Worm (Caenorhabditis elegans) whole organism, L4 larva: ENCODE results near the gene F22E5.2.
A peak's percentile ranks its signal among the peaks of the same experiment; 100 is the strongest.
"Not testable (repeated sequence)": the region's sequence is repeated elsewhere in the genome, so short reads cannot be mapped to it uniquely, and the experiment has no call there.

ENCODE experiments used
- D1046.2 ChIP-seq: fragments of 200-800 bp; sonication (Bioruptor generic); IDR thresholded peaks from 2 replicates; pipeline ENCODE4 v1.3.6; 2022; ENCODE audit warnings: missing genetic modification characterization, missing compliant biosample characterization
- F10B5.3 ChIP-seq: sonication (generic microtip); optimal IDR thresholded peaks from 2 replicates; lab custom pipeline; 2016; ENCODE audit warnings: mild to moderate bottlenecking, missing genetic modification characterization, missing compliant biosample characterization
- T26A8.4 ChIP-seq: fragments of 200-800 bp; sonication (Bioruptor generic); IDR thresholded peaks from 2 replicates; pipeline ENCODE4 v1.3.6; 2022; ENCODE audit warnings: missing genetic modification characterization, missing compliant biosample characterization
- aha-1 ChIP-seq: fragments of 150-350 bp; peaks from one replicate; lab custom pipeline; 2014; ENCODE audit warnings: missing biosample characterization, missing genetic modification characterization
- ama-1 ChIP-seq: fragments of 150-350 bp; optimal IDR thresholded peaks from 2 replicates; lab custom pipeline; 2014; ENCODE audit warnings: inconsistent platforms, mixed read lengths
- ceh-20 ChIP-seq: fragments of 200-800 bp; sonication (Bioruptor generic); IDR thresholded peaks from 2 replicates; pipeline ENCODE4 v1.3.6; 2022; ENCODE audit warnings: missing genetic modification reagents, missing genetic modification characterization, missing compliant biosample characterization
- daf-16 ChIP-seq, 3 experiments: sonication (generic microtip); optimal IDR thresholded peaks; 2 replicates each; lab custom pipeline; 2016 to 2017; ENCODE audit warnings: missing genetic modification characterization in 3 of 3, missing genetic modification reagents in 3 of 3, mild to moderate bottlenecking in 2 of 3, missing compliant biosample characterization in 2 of 3, missing biosample characterization in 1 of 3, moderate library complexity in 1 of 3
- daf-8 ChIP-seq: fragments of 200-800 bp; sonication (Bioruptor generic); IDR thresholded peaks from 2 replicates; pipeline ENCODE4 v1.3.6; 2022; ENCODE audit warnings: missing genetic modification characterization, missing compliant biosample characterization
- dmd-6 ChIP-seq: fragments of 200-800 bp; sonication (Bioruptor generic); IDR thresholded peaks from 2 replicates; pipeline ENCODE4 v1.3.6; 2022; ENCODE audit warnings: missing genetic modification reagents, missing genetic modification characterization, missing compliant biosample characterization
- dpl-1 ChIP-seq: fragments of 150-350 bp; optimal IDR thresholded peaks from 2 replicates; lab custom pipeline; 2014; ENCODE audit warnings: missing biosample characterization, missing genetic modification reagents, missing genetic modification characterization
- dve-1 ChIP-seq: sonication (generic microtip); optimal IDR thresholded peaks from 2 replicates; lab custom pipeline; 2017; ENCODE audit warnings: antibody characterized with exemption, mild to moderate bottlenecking, missing genetic modification characterization, missing compliant biosample characterization; ENCODE audit not compliant: insufficient read depth
- fos-1 ChIP-seq: fragments of 150-350 bp; optimal IDR thresholded peaks from 2 replicates; lab custom pipeline; 2014; ENCODE audit warnings: missing biosample characterization, missing genetic modification characterization
- hif-1 ChIP-seq, 2 experiments: sonication (generic microtip); optimal IDR thresholded peaks; 2 replicates each; lab custom pipeline; 2016 to 2017; ENCODE audit warnings: missing compliant biosample characterization in 2 of 2, missing genetic modification characterization in 2 of 2, missing genetic modification reagents in 2 of 2, missing genotype in 2 of 2, mild to moderate bottlenecking in 1 of 2
- hlh-11 ChIP-seq: fragments of 200-800 bp; sonication (Bioruptor generic); optimal IDR thresholded peaks from 2 replicates; lab custom pipeline; 2018; ENCODE audit warnings: mild to moderate bottlenecking, missing genetic modification characterization, missing compliant biosample characterization
- hmg-1.1 ChIP-seq: fragments of 200-800 bp; sonication (Bioruptor generic); IDR thresholded peaks from 2 replicates; pipeline ENCODE4 v1.3.6; 2022; ENCODE audit warnings: missing genetic modification reagents, missing genetic modification characterization, missing compliant biosample characterization
- lin-15B ChIP-seq: fragments of 150-350 bp; sonication (generic microtip); optimal IDR thresholded peaks from 3 replicates; lab custom pipeline; 2014; ENCODE audit warnings: missing biosample characterization, missing genetic modification characterization
- lin-29 ChIP-seq: fragments of 200-800 bp; sonication (Bioruptor generic); IDR thresholded peaks from 2 replicates; pipeline ENCODE4 v1.3.6; 2022; ENCODE audit warnings: missing genetic modification reagents, missing genetic modification characterization, missing compliant biosample characterization
- lin-38 ChIP-seq: fragments of 200-800 bp; sonication (Bioruptor generic); IDR thresholded peaks from 2 replicates; pipeline ENCODE4 v1.3.6; 2022; ENCODE audit warnings: missing genetic modification reagents, missing genetic modification characterization, missing compliant biosample characterization
- lir-3 ChIP-seq: sonication (generic microtip); optimal IDR thresholded peaks from 2 replicates; lab custom pipeline; 2016; ENCODE audit warnings: mild to moderate bottlenecking, missing genetic modification characterization, missing compliant biosample characterization
- madf-5 ChIP-seq, 2 experiments: fragments of 200-800 bp; sonication (Bioruptor generic); IDR thresholded peaks; 2 replicates each; pipeline ENCODE4 v1.3.6; 2022; ENCODE audit warnings: missing compliant biosample characterization in 2 of 2, missing genetic modification characterization in 2 of 2
- mdl-1 ChIP-seq, 2 experiments: fragments of 150-350 bp in 1 of 2; sonication (generic microtip) in 1 of 2; optimal IDR thresholded peaks; 2 replicates each; lab custom pipeline; 2014 to 2017; ENCODE audit warnings: missing biosample characterization in 2 of 2, missing genetic modification characterization in 2 of 2
- mes-2 ChIP-seq: sonication (generic microtip); optimal IDR thresholded peaks from 2 replicates; lab custom pipeline; 2016; ENCODE audit warnings: missing genotype, mild to moderate bottlenecking, missing genetic modification characterization, missing compliant biosample characterization; ENCODE audit not compliant: poor library complexity, severe bottlenecking
- mxl-2 ChIP-seq: fragments of 200-800 bp; sonication (Bioruptor generic); conservative IDR thresholded peaks from 2 replicates; pipeline ENCODE4 v1.3.6; 2022; ENCODE audit warnings: missing genetic modification reagents, missing genetic modification characterization, missing compliant biosample characterization
- mxl-3 ChIP-seq: fragments of 200-800 bp; sonication (Bioruptor generic); optimal IDR thresholded peaks from 2 replicates; lab custom pipeline; 2018; ENCODE audit warnings: mild to moderate bottlenecking, missing genetic modification characterization, missing compliant biosample characterization
- nhr-102 ChIP-seq: sonication (generic microtip); optimal IDR thresholded peaks from 2 replicates; lab custom pipeline; 2016; ENCODE audit warnings: mild to moderate bottlenecking, missing genetic modification characterization, moderate library complexity, missing compliant biosample characterization
- nhr-11 ChIP-seq: fragments of 150-350 bp; optimal IDR thresholded peaks from 2 replicates; lab custom pipeline; 2014; ENCODE audit warnings: missing biosample characterization, missing genetic modification characterization
- nhr-25 ChIP-seq: sonication (generic microtip); optimal IDR thresholded peaks from 2 replicates; lab custom pipeline; 2017; ENCODE audit warnings: missing genetic modification characterization, mild to moderate bottlenecking, missing compliant biosample characterization, antibody characterized with exemption, moderate library complexity, borderline replicate concordance; ENCODE audit not compliant: insufficient read depth
- nhr-28 ChIP-seq: fragments of 150-350 bp; optimal IDR thresholded peaks from 2 replicates; lab custom pipeline; 2014; ENCODE audit warnings: missing biosample characterization, missing genetic modification characterization
- nhr-41 ChIP-seq: fragments of 200-800 bp; sonication (Bioruptor generic); IDR thresholded peaks from 2 replicates; pipeline ENCODE4 v1.3.6; 2022; ENCODE audit warnings: missing genetic modification reagents, missing genetic modification characterization, missing compliant biosample characterization
- nhr-42 ChIP-seq: fragments of 200-800 bp; sonication (Bioruptor generic); IDR thresholded peaks from 2 replicates; pipeline ENCODE4 v1.3.6; 2022; ENCODE audit warnings: missing genetic modification characterization, missing compliant biosample characterization
- nhr-48 ChIP-seq: sonication (generic microtip); optimal IDR thresholded peaks from 2 replicates; lab custom pipeline; 2016; ENCODE audit warnings: mild to moderate bottlenecking, missing genetic modification characterization, missing compliant biosample characterization
- nhr-77 ChIP-seq: fragments of 150-350 bp; optimal IDR thresholded peaks from 2 replicates; lab custom pipeline; 2014; ENCODE audit warnings: missing biosample characterization, missing genetic modification characterization
- rbr-2 ChIP-seq: sonication (generic microtip); optimal IDR thresholded peaks from 2 replicates; lab custom pipeline; 2016; ENCODE audit warnings: missing genotype, missing genetic modification characterization, missing compliant biosample characterization
- saeg-2 ChIP-seq: fragments of 200-800 bp; sonication (Bioruptor generic); IDR thresholded peaks from 2 replicates; pipeline ENCODE4 v1.3.6; 2022; ENCODE audit warnings: missing genetic modification reagents, missing genetic modification characterization, missing compliant biosample characterization
- set-16 ChIP-seq: fragments of 200-800 bp; sonication (Bioruptor generic); IDR thresholded peaks from 2 replicates; pipeline ENCODE4 v1.3.6; 2022; ENCODE audit warnings: missing genetic modification reagents, missing genetic modification characterization, missing compliant biosample characterization
- spr-1 ChIP-seq: sonication (generic microtip); optimal IDR thresholded peaks from 2 replicates; lab custom pipeline; 2016; ENCODE audit warnings: mild to moderate bottlenecking, missing genetic modification characterization, missing compliant biosample characterization
- unc-130 ChIP-seq: sonication (generic microtip); optimal IDR thresholded peaks from 2 replicates; lab custom pipeline; 2016; ENCODE audit warnings: missing genetic modification reagents, missing genetic modification characterization, missing compliant biosample characterization
- unc-39 ChIP-seq: sonication (generic microtip); optimal IDR thresholded peaks from 2 replicates; lab custom pipeline; 2017; ENCODE audit warnings: missing biosample characterization, missing genetic modification characterization
- unc-62 ChIP-seq, 3 experiments: fragments of 150-350 bp in 1 of 3; sonication (generic microtip); optimal IDR thresholded peaks in 2 of 3; peaks in 1 of 3; 1 replicate in 1 of 3; 2 replicates in 2 of 3; lab custom pipeline; 2014 to 2017; ENCODE audit warnings: missing biosample characterization in 3 of 3, missing genetic modification characterization in 3 of 3, missing genetic modification reagents in 3 of 3, missing genotype in 1 of 3
- zip-11 ChIP-seq: fragments of 200-800 bp; sonication (Bioruptor generic); IDR thresholded peaks from 2 replicates; pipeline ENCODE4 v1.3.6; 2022; ENCODE audit warnings: missing genetic modification characterization, missing compliant biosample characterization
- ztf-11 ChIP-seq: fragments of 150-350 bp; optimal IDR thresholded peaks from 2 replicates; lab custom pipeline; 2014; ENCODE audit warnings: missing biosample characterization, missing genetic modification characterization

Gene F22E5.2

ce11 chrII:2646756-2647155 is 18.4 kb upstream of the F22E5.2 start, which contains the start of gene F22E5.12:
Gene F22E5.12, minus strand, starts transcription at chrII:2646856.
- TF ChIP-seq ceh-20 (GFP tag; lab: Robert Waterston, UW); spr-1 (tag; lab: Kevin White, UChicago); mxl-2 (GFP tag; lab: Robert Waterston, UW): not testable (repeated sequence)
- TF ChIP-seq, all 104 proteins: peak for 0; not testable (repeated sequence) for 104

ce11 chrII:2649015-2649414 is 16.2 kb upstream of the F22E5.2 start:
- peak; percentile 48; the same call in 1 of the 2 replicates for TF ChIP-seq hmg-1.1
- TF ChIP-seq nhr-11 (tag; lab: Kevin White, UChicago): peak; percentile 19
- TF ChIP-seq nhr-28 (tag; lab: Kevin White, UChicago): peak; percentile 0
- TF ChIP-seq nhr-42 (GFP tag; lab: Robert Waterston, UW): no peak
- TF ChIP-seq ceh-20 (GFP tag; lab: Robert Waterston, UW): 0 out of 2 replicates have a peak, but pooled peaks have one; percentile 19
- TF ChIP-seq nhr-41: no peak
- peak; percentile 10 for TF ChIP-seq hlh-11 (tag; lab: Kevin White, UChicago)
- peak in 1 of 2 experiments; percentile 60 for TF ChIP-seq daf-16 (GFP tag; optimal IDR thresholded peaks at IDR 0.05; lab: Kevin White, UChicago)
- no peak for TF ChIP-seq daf-16 (tag; optimal IDR thresholded peaks at IDR 0.05; lab: Kevin White, UChicago)

- TF ChIP-seq daf-8 (GFP tag; lab: Robert Waterston, UW): no peak
- no peak for TF ChIP-seq rbr-2 (tag; lab: Kevin White, UChicago)
- no peak for TF ChIP-seq zip-11 (GFP tag; lab: Robert Waterston, UW)
- TF ChIP-seq nhr-102: no peak
- TF ChIP-seq mdl-1 (tag; optimal IDR thresholded peaks at IDR 0.05; lab: Kevin White, UChicago): no peak
- no peak for TF ChIP-seq aha-1 (tag; lab: Kevin White, UChicago)
- no peak for TF ChIP-seq saeg-2
- TF ChIP-seq hif-1 (tag; optimal IDR thresholded peaks at IDR 0.05; lab: Kevin White, UChicago): no peak
- no peak for TF ChIP-seq mes-2 (tag; lab: Kevin White, UChicago)
- no peak for TF ChIP-seq fos-1 (tag; lab: Kevin White, UChicago)
- TF ChIP-seq unc-39 (tag; lab: Kevin White, UChicago): no peak
- no peak for TF ChIP-seq madf-5 (GFP tag; IDR thresholded peaks at IDR 0.05; lab: Robert Waterston, UW)
- TF ChIP-seq unc-130 (GFP tag; lab: Kevin White, UChicago): no peak
- TF ChIP-seq dve-1: no peak
- TF ChIP-seq, all 104 proteins: peak for 0
Measured at ce11 chrII:2649539-2649938, 15.6 kb upstream of the F22E5.2 start, which contains the start of the genes F22E5.13 and F22E5.6. Gene F22E5.13, minus strand, starts transcription at chrII:2649639. Gene F22E5.6, plus strand, starts transcription at chrII:2649835.

ce11 chrII:2656606-2657005 is 8.6 kb upstream of the F22E5.2 start, which contains the start of gene sri-47:
Gene sri-47, plus strand, starts transcription at chrII:2656906.
- TF ChIP-seq set-16 (GFP tag; lab: Robert Waterston, UW) (0 out of 2 replicates have a peak, but pooled peaks have one; percentile 23), lin-15B (tag; lab: Kevin White, UChicago) (no peak), D1046.2 (GFP tag; lab: Robert Waterston, UW) (0 out of 2 replicates have a peak, but pooled peaks have one; percentile 39), lin-29 (no peak), lin-38 (no peak), unc-62 (GFP tag; optimal IDR thresholded peaks at IDR 0.05 in 1 of 2; lab: Kevin White, UChicago) (peak in 1 of 2 experiments; percentile 85), unc-62 (tag; optimal IDR thresholded peaks at IDR 0.05; lab: Kevin White, UChicago) (no peak)

- no peak for TF ChIP-seq T26A8.4
- TF ChIP-seq ama-1: no peak
- no peak for TF ChIP-seq nhr-48 (tag; lab: Kevin White, UChicago)
- no peak for TF ChIP-seq lir-3
- no peak for TF ChIP-seq daf-8 (GFP tag; lab: Robert Waterston, UW)
- TF ChIP-seq nhr-41: no peak
- TF ChIP-seq fos-1 (tag; lab: Kevin White, UChicago): no peak
- TF ChIP-seq nhr-42 (GFP tag; lab: Robert Waterston, UW): no peak
- no peak for TF ChIP-seq nhr-77
- TF ChIP-seq dpl-1 (GFP tag; lab: Kevin White, UChicago): no peak
- no peak for TF ChIP-seq nhr-25 (tag; lab: Kevin White, UChicago)
- no peak for TF ChIP-seq mes-2 (tag; lab: Kevin White, UChicago)
- no peak for TF ChIP-seq mxl-3 (GFP tag; lab: Kevin White, UChicago)
- TF ChIP-seq F10B5.3 (tag; lab: Kevin White, UChicago): no peak
- no peak for TF ChIP-seq unc-39 (tag; lab: Kevin White, UChicago)
- TF ChIP-seq dmd-6: no peak
- no peak for TF ChIP-seq ztf-11
- TF ChIP-seq, all 104 proteins: peak for 0
Measured at ce11 chrII:2659364-2659763, 5.8 kb upstream of the F22E5.2 start, which contains the start of gene gcy-21. Gene gcy-21, plus strand, starts transcription at chrII:2659664.
